Fruit fly (Drosophila melanogaster) whole organism, pupa: Measurements from ENCODE around the gene CG12560.

ENCODE experiments used
- CG34367 ChIP-seq: fragments of 200-800 bp; sonication (Bioruptor generic); optimal IDR thresholded peaks from 2 replicates; lab custom pipeline; 2018; ENCODE audit warnings: missing biosample characterization, mild to moderate bottlenecking, missing genetic modification characterization
- D1 ChIP-seq: fragments of 200-800 bp; sonication (Bioruptor generic); optimal IDR thresholded peaks from 2 replicates; lab custom pipeline; 2018; ENCODE audit warnings: missing biosample characterization, mild to moderate bottlenecking, missing genetic modification characterization, moderate library complexity

DNA sequence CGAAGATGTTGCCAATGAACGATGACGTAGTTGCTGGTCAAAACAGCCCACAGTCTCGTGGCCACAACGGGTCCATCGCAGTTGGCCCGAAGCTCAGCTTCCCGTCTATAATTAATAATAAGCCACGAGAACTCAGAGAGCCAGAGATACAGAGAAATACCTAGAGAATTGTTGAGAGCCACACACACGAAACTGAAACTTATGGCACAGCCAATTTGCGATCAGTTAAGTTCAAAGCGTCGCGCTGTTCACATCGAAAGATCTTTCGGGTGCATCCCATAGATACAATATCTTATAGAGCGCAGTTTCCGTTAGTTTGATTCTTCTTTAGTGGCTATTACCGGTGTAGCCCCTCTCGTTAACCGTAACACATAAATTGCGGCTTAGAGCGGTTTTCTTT is 3.3 kb upstream of the CG12560 start:
- TF ChIP-seq D1 (no peak), CG34367 (tag; lab: Kevin White, UChicago) (no peak)
